Worm (Caenorhabditis elegans) whole organism, L2 larva: ENCODE measurements around the gene sgcb-1.

Experiments
- aly-2 ChIP-seq: fragments of 150-350 bp; optimal IDR thresholded peaks from 2 replicates; lab custom pipeline; 2014; ENCODE audit warnings: missing biosample characterization, missing genetic modification characterization
- ceh-82 ChIP-seq: fragments of 150-350 bp; optimal IDR thresholded peaks from 2 replicates; lab custom pipeline; 2014; ENCODE audit warnings: missing biosample characterization, missing genetic modification characterization
- dmd-4 ChIP-seq: sonication (generic microtip); optimal IDR thresholded peaks from 2 replicates; lab custom pipeline; 2017; ENCODE audit warnings: missing biosample characterization, missing genetic modification characterization
- fos-1 ChIP-seq: fragments of 150-350 bp; optimal IDR thresholded peaks from 2 replicates; lab custom pipeline; 2014; ENCODE audit warnings: missing biosample characterization, missing genetic modification characterization
- lin-13 ChIP-seq: fragments of 150-350 bp; optimal IDR thresholded peaks from 2 replicates; lab custom pipeline; 2014; ENCODE audit warnings: missing biosample characterization, missing genetic modification reagents, missing genetic modification characterization
- mdl-1 ChIP-seq, 2 experiments: fragments of 150-350 bp in 1 of 2; sonication (generic microtip) in 1 of 2; optimal IDR thresholded peaks; 2 replicates each; lab custom pipeline; 2017; ENCODE audit warnings: missing biosample characterization in 2 of 2, missing genetic modification characterization in 2 of 2
- nhr-237 ChIP-seq: fragments of 150-350 bp; optimal IDR thresholded peaks from 2 replicates; lab custom pipeline; 2014; ENCODE audit warnings: missing biosample characterization, missing genetic modification characterization
- nhr-25 ChIP-seq: fragments of 150-350 bp; sonication (generic microtip); optimal IDR thresholded peaks from 3 replicates; lab custom pipeline; 2014; ENCODE audit warnings: missing biosample characterization, missing genetic modification characterization
- zag-1 ChIP-seq: fragments of 150-350 bp; optimal IDR thresholded peaks from 2 replicates; lab custom pipeline; 2014; ENCODE audit warnings: missing biosample characterization, missing genetic modification characterization
- ztf-4 ChIP-seq: fragments of 150-350 bp; optimal IDR thresholded peaks from 2 replicates; lab custom pipeline; 2014; ENCODE audit warnings: missing biosample characterization, missing genetic modification characterization

ce11 chrII:320783-321182, 5.3 kb upstream of the sgcb-1 start:
- TF ChIP-seq aly-2 (tag; lab: Kevin White, UChicago), result no peak
- no peak for TF ChIP-seq dmd-4
- TF ChIP-seq mdl-1 (tag; optimal IDR thresholded peaks at IDR 0.05; lab: Kevin White, UChicago), result no peak
- no peak for TF ChIP-seq nhr-25 (tag; lab: Kevin White, UChicago)
- no peak for TF ChIP-seq lin-13 (GFP tag; lab: Kevin White, UChicago)
- no peak for TF ChIP-seq nhr-237
- TF ChIP-seq ztf-4 (tag; lab: Kevin White, UChicago), result no peak
- TF ChIP-seq fos-1 (tag; lab: Kevin White, UChicago), result no peak
- no peak for TF ChIP-seq zag-1 (tag; lab: Kevin White, UChicago)
- no peak for TF ChIP-seq ceh-82 (tag; lab: Kevin White, UChicago)
